Worm (Caenorhabditis elegans): Measurements from ENCODE around the gene ent-3.

DNA sequence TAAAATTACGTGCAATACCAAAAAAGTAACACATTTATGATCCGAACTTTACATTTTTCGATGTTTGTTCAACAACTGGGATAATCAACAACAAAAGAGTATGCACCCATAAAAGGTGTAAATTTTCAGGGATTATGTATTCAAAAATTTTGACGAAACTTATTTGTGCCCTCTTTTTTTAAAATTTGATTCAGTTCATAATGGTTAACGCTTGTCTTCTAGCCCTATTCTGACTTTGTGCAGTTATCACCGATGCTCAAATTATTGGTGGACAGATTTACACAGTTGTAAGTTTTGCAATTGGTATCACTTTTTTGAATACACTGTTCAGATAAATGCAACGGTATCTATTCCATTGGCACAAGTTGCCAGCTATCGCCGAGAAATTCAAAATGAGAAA, 12.8 kb upstream of the ent-3 start, which contains the start of gene K02E11.6:
- TF ChIP-seq unc-62 (GFP tag; optimal IDR thresholded peaks at IDR 0.05), result no peak
- TF ChIP-seq ztf-11 (tag; optimal IDR thresholded peaks at IDR 0.05), result no peak
- TF ChIP-seq nhr-237 (tag; optimal IDR thresholded peaks at IDR 0.05), result no peak
- no peak for TF ChIP-seq nhr-76 (tag; optimal IDR thresholded peaks at IDR 0.05)
- no peak for TF ChIP-seq drap-1 (GFP tag; optimal IDR thresholded peaks at IDR 0.05)
